Worm (Caenorhabditis elegans) whole organism, L4 larva: Measurements from ENCODE around the gene fipr-5.

Experiments
- arid-1 ChIP-seq: fragments of 200-800 bp; sonication (Bioruptor generic); conservative IDR thresholded peaks from 2 replicates; pipeline ENCODE4 v1.3.6; 2022; ENCODE audit warnings: missing genetic modification reagents, missing genetic modification characterization, missing compliant biosample characterization
- hlh-11 ChIP-seq: fragments of 200-800 bp; sonication (Bioruptor generic); optimal IDR thresholded peaks from 2 replicates; lab custom pipeline; 2018; ENCODE audit warnings: mild to moderate bottlenecking, missing genetic modification characterization, missing compliant biosample characterization
- lin-1 ChIP-seq: fragments of 200-800 bp; sonication (Bioruptor generic); IDR thresholded peaks from 2 replicates; pipeline ENCODE4 v1.3.6; 2022; ENCODE audit warnings: missing genetic modification reagents, missing genetic modification characterization, missing compliant biosample characterization
- lin-13 ChIP-seq: fragments of 150-350 bp; optimal IDR thresholded peaks from 2 replicates; lab custom pipeline; 2014; ENCODE audit warnings: missing biosample characterization, missing genetic modification reagents, missing genetic modification characterization
- lsy-2 ChIP-seq, 2 experiments: fragments of 150-350 bp in 1 of 2; sonication (generic microtip) in 1 of 2; optimal IDR thresholded peaks; 2 replicates each; lab custom pipeline; 2014 to 2017; ENCODE audit warnings: missing biosample characterization in 2 of 2, missing genetic modification characterization in 2 of 2
- mxl-2 ChIP-seq: fragments of 200-800 bp; sonication (Bioruptor generic); conservative IDR thresholded peaks from 2 replicates; pipeline ENCODE4 v1.3.6; 2022; ENCODE audit warnings: missing genetic modification reagents, missing genetic modification characterization, missing compliant biosample characterization
- nhr-11 ChIP-seq: fragments of 150-350 bp; optimal IDR thresholded peaks from 2 replicates; lab custom pipeline; 2014; ENCODE audit warnings: missing biosample characterization, missing genetic modification characterization
- nhr-237 ChIP-seq: sonication (generic microtip); optimal IDR thresholded peaks from 2 replicates; lab custom pipeline; 2017; ENCODE audit warnings: missing biosample characterization, missing genetic modification characterization
- nhr-25 ChIP-seq: sonication (generic microtip); optimal IDR thresholded peaks from 2 replicates; lab custom pipeline; 2017; ENCODE audit warnings: missing genetic modification characterization, mild to moderate bottlenecking, missing compliant biosample characterization, antibody characterized with exemption, moderate library complexity, borderline replicate concordance; ENCODE audit not compliant: insufficient read depth
- nhr-76 ChIP-seq: fragments of 150-350 bp; optimal IDR thresholded peaks from 2 replicates; lab custom pipeline; 2014; ENCODE audit warnings: missing biosample characterization, missing genetic modification characterization
- skn-1 ChIP-seq: fragments of 150-350 bp; optimal IDR thresholded peaks from 2 replicates; lab custom pipeline; 2014; ENCODE audit warnings: missing biosample characterization, missing genetic modification characterization
- zip-2 ChIP-seq: fragments of 150-350 bp; optimal IDR thresholded peaks from 2 replicates; lab custom pipeline; 2014; ENCODE audit warnings: missing biosample characterization, missing genetic modification characterization

ce11 chrV:10206502-10206901 lies 14.7 kb downstream of the fipr-5 start, which contains the start of gene rpc-25:
- TF ChIP-seq lsy-2 (tag; optimal IDR thresholded peaks at IDR 0.05; lab: Kevin White, UChicago) (no peak), mxl-2 (no peak), lin-13 (no peak), nhr-25 (tag; lab: Kevin White, UChicago) (no peak), arid-1 (GFP tag; lab: Robert Waterston, UW) (no peak), skn-1 (tag; lab: Kevin White, UChicago) (no peak), nhr-237 (no peak), lin-1 (no peak), hlh-11 (no peak), zip-2 (tag; lab: Kevin White, UChicago) (no peak), nhr-76 (no peak), nhr-11 (tag; lab: Kevin White, UChicago) (no peak)
